Worm (Caenorhabditis elegans) whole organism, midembryonic: ENCODE data around the gene R08E3.3.

Experiments used
- cog-1 ChIP-seq: sonication (generic microtip); optimal IDR thresholded peaks from 2 replicates; lab custom pipeline; 2016; ENCODE audit warnings: missing genetic modification characterization, missing compliant biosample characterization
- flt-1 ChIP-seq: fragments of 200-800 bp; sonication (Bioruptor generic); IDR thresholded peaks from 2 replicates; pipeline ENCODE4 v1.3.6; 2022; ENCODE audit warnings: missing genetic modification characterization, missing compliant biosample characterization
- med-1 ChIP-seq: sonication (generic microtip); optimal IDR thresholded peaks from 2 replicates; lab custom pipeline; 2017; ENCODE audit warnings: missing genetic modification characterization, mild to moderate bottlenecking, missing compliant biosample characterization, antibody characterized with exemption, missing genetic modification reagents; ENCODE audit not compliant: insufficient read depth
- tab-1 ChIP-seq: fragments of 200-800 bp; sonication (Bioruptor generic); IDR thresholded peaks from 2 replicates; pipeline ENCODE4 v1.3.6; 2022; ENCODE audit warnings: missing genetic modification characterization, missing compliant biosample characterization
- ztf-23 ChIP-seq: fragments of 200-800 bp; sonication (Bioruptor generic); IDR thresholded peaks from 2 replicates; pipeline ENCODE4 v1.3.6; 2022; ENCODE audit warnings: missing genetic modification reagents, missing genetic modification characterization, missing compliant biosample characterization
- ztf-29 ChIP-seq: fragments of 200-800 bp; sonication (Bioruptor generic); IDR thresholded peaks from 2 replicates; pipeline ENCODE4 v1.3.6; 2022; ENCODE audit warnings: missing genetic modification reagents, missing genetic modification characterization, missing compliant biosample characterization

DNA sequence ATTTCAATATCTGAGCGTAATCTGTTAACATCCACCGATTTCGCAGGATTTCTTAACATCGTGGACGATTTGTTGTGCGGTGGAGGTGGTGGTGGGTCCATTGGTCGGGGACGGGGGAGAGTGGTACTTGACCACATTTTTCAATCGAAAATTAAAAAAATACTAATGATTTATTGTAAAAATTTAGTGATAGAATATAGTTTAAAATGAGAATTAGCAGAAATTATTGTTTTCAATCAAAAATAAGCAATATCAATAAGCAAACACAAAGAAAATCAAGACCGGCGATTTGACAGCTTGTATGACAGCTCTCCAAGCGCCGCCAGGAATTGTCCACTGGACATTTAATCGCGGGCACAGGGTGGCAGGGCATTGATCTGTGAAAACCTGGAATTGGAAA is 36.2 kb upstream of the R08E3.3 start, which contains the start of gene hum-10:
- no peak for TF ChIP-seq tab-1 (GFP tag; lab: Robert Waterston, UW)
- no peak for TF ChIP-seq flt-1
- TF ChIP-seq ztf-23 (GFP tag; lab: Robert Waterston, UW), result no peak
- no peak for TF ChIP-seq med-1 (GFP tag; lab: Kevin White, UChicago)
- TF ChIP-seq ztf-29, result no peak
- TF ChIP-seq cog-1, result no peak
